Worm (Caenorhabditis elegans): ENCODE measurements around the gene aars-1.

aars-1 gene

DNA sequence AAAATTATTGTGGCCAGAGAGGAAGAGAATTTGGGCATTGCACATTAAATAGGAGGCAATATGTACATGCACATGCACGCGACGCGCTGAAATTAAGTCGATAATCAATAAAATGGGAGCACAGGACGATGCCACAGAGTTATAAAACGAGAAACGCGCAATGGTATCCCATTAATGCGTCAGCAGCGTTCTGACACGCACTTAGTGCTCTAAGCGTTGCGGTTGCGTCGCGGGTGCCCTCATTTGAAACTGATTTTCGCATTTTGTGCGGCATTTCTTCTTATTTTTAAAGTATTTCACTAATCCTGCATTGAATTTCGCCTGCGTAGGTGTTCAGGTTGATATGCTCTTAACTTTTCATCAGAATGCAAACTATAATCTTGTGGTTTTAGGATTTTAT, 11.3 kb downstream of the aars-1 start, which contains the start of gene rsp-1 (continued):
- no peak for TF ChIP-seq odd-2 (tag; optimal IDR thresholded peaks at IDR 0.05)
- TF ChIP-seq rnt-1 (tag; optimal IDR thresholded peaks at IDR 0.05) = peak; percentile 71
- TF ChIP-seq K02D7.2 (tag; optimal IDR thresholded peaks at IDR 0.05) = no peak
- TF ChIP-seq ceh-48 (tag; optimal IDR thresholded peaks at IDR 0.05) = peak; percentile 88
- TF ChIP-seq F13H6.1 (tag; optimal IDR thresholded peaks at IDR 0.05) = peak; percentile 40
- TF ChIP-seq unc-3 (GFP tag; conservative IDR thresholded peaks at IDR 0.05) = no peak
- peak; percentile 66 for TF ChIP-seq unc-3 (tag; optimal IDR thresholded peaks at IDR 0.05)
- TF ChIP-seq pag-3 (tag; optimal IDR thresholded peaks at IDR 0.05; ENCODE audit: borderline replicate concordance) = peak; percentile 42
- TF ChIP-seq ceh-19 (GFP tag; optimal IDR thresholded peaks at IDR 0.05) = no peak
- TF ChIP-seq pat-9 (tag; optimal IDR thresholded peaks at IDR 0.05) = peak; percentile 49
- TF ChIP-seq ceh-30 (tag; optimal IDR thresholded peaks at IDR 0.05) = peak; percentile 47
- peak; percentile 55 for TF ChIP-seq ztf-16 (tag; optimal IDR thresholded peaks at IDR 0.05)
- peak; percentile 81 for TF ChIP-seq unc-42 (tag; optimal IDR thresholded peaks at IDR 0.05)
- TF ChIP-seq fkh-6 (tag; optimal IDR thresholded peaks at IDR 0.05) = peak; percentile 33
- TF ChIP-seq K09A11.1 (tag; optimal IDR thresholded peaks at IDR 0.05; ENCODE audit: insufficient read depth) = peak; percentile 11
- TF ChIP-seq che-1 (tag; optimal IDR thresholded peaks at IDR 0.05) = peak; percentile 6
- no peak for TF ChIP-seq hlh-15 (tag; optimal IDR thresholded peaks at IDR 0.05)
- peak; percentile 58 for TF ChIP-seq ceh-34 (tag; optimal IDR thresholded peaks at IDR 0.05)
- peak; percentile 8 for TF ChIP-seq T23F11.4 (GFP tag; optimal IDR thresholded peaks at IDR 0.05)
- peak; percentile 69 for TF ChIP-seq ref-2 (tag; optimal IDR thresholded peaks at IDR 0.05)

DNA sequence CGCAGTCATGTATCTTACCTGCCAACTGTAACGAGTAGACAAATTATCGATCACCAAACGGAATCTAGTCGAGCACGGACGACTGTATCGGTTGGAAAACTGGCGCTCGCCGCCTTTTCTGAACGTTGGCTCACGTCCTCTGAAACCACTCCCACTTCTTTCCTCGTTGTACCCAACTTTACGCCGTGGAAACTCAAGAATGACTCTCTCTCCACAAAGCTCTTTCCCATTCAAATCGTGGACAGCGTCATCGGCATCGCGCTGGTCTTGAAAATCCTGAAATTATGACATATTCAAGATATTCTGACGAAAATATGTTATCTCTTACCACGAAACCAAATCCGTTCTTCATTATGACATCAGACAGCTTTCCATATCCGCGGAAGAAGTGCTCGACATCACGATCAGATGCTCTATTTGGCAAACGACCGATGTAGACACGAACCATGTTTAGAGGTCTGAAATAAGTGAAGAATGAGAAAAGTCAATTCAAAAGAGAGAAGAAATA, 11.7 kb downstream of the aars-1 start, which contains the start of gene rsp-2:
Gene rsp-2, minus strand, starts transcription at position 458 of the 508 bp plus-strand sequence.
- no peak for TF ChIP-seq pqm-1 (tag; optimal IDR thresholded peaks at IDR 0.05)
- TF ChIP-seq hlh-30 (tag; optimal IDR thresholded peaks at IDR 0.05; ENCODE audit: insufficient read depth) = no peak
- no peak for TF ChIP-seq sox-2 (GFP tag; IDR thresholded peaks at IDR 0.05)
- no peak for TF ChIP-seq gmeb-2 (tag; optimal IDR thresholded peaks at IDR 0.05)
- TF ChIP-seq nhr-232 (tag; optimal IDR thresholded peaks at IDR 0.05) = no peak
- TF ChIP-seq tbx-2 (tag; optimal IDR thresholded peaks at IDR 0.05) = no peak
- TF ChIP-seq T23F11.4 (GFP tag; optimal IDR thresholded peaks at IDR 0.05) = no peak
- TF ChIP-seq syd-9 (tag; optimal IDR thresholded peaks at IDR 0.05) = no peak
- TF ChIP-seq zip-5 (tag; optimal IDR thresholded peaks at IDR 0.05) = no peak
- TF ChIP-seq ceh-9 (tag; optimal IDR thresholded peaks at IDR 0.05) = no peak
- TF ChIP-seq lim-6 (tag; optimal IDR thresholded peaks at IDR 0.05) = no peak
- TF ChIP-seq pag-3 (tag; optimal IDR thresholded peaks at IDR 0.05; ENCODE audit: borderline replicate concordance) = no peak
- TF ChIP-seq C38D4.7 (GFP tag; optimal IDR thresholded peaks at IDR 0.05) = no peak

- TF ChIP-seq elt-2 (tag; optimal IDR thresholded peaks at IDR 0.05) (no peak), ceh-34 (tag; optimal IDR thresholded peaks at IDR 0.05) (no peak), tbx-2 (tag; optimal IDR thresholded peaks at IDR 0.05) (no peak), hlh-6 (tag; optimal IDR thresholded peaks at IDR 0.05) (no peak), lim-6 (tag; optimal IDR thresholded peaks at IDR 0.05) (no peak), K09A11.1 (tag; optimal IDR thresholded peaks at IDR 0.05; ENCODE audit: insufficient read depth) (no peak), ceh-14 (tag; optimal IDR thresholded peaks at IDR 0.05) (no peak), gmeb-2 (tag; optimal IDR thresholded peaks at IDR 0.05) (no peak), pha-2 (tag; optimal IDR thresholded peaks at IDR 0.05) (no peak), elt-4 (tag; optimal IDR thresholded peaks at IDR 0.05) (no peak), sdc-2 (tag; optimal IDR thresholded peaks at IDR 0.05) (no peak), nhr-11 (tag; optimal IDR thresholded peaks at IDR 0.05) (no peak), nfya-1 (tag; optimal IDR thresholded peaks at IDR 0.05) (no peak), Y22D7AL.16 (tag; optimal IDR thresholded peaks at IDR 0.05) (no peak), che-1 (tag; optimal IDR thresholded peaks at IDR 0.05) (no peak), madf-2 (tag; optimal IDR thresholded peaks at IDR 0.05) (no peak)
Measured at ce11 chrII:11451738-11452137, 12.6 kb downstream of the aars-1 start.
